Worm (Caenorhabditis elegans): ENCODE data around the gene best-23.
A peak's percentile ranks its signal among the peaks of the same experiment; 100 is the strongest.

DNA sequence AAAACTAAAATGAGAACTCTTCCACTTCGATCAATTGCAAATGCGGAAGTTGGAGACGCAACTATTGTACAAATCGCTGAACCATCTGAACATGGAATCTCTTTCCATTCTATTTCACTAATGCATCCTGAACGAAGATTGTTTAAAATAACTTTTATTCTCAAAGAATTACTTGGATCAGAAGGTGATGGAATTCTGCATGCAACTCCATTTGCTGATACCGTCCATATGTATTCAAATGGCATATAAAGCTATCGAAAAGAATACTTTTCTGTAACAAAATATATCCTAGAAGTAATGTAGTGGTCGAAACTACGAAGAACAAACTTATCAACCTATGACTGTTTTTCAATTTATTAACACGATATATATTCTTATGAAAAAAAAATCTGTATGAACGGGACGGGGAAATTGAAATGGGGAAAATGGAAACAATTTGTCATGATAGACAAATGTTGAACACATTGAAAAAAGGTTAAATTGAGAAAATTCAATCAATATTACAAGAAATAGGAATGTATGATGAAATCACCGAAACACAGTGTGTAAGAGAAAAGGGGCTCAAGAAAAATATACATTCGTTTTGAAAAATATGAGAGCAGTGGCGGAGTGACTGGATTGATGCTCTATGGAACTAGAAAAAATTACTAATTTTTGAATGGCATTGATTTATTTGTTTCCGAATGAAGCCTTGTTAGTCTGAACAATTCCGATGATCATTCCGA, 29.5 kb downstream of the best-23 start, which contains the start of gene T01H3.2:
- TF ChIP-seq blmp-1 (tag; optimal IDR thresholded peaks at IDR 0.05) (no peak), fkh-10 (GFP tag; optimal IDR thresholded peaks at IDR 0.05) (no peak), dsc-1 (tag; optimal IDR thresholded peaks at IDR 0.05) (no peak), nhr-90 (tag; optimal IDR thresholded peaks at IDR 0.05; ENCODE audit: poor library complexity) (no peak), ztf-11 (tag; optimal IDR thresholded peaks at IDR 0.05) (no peak), ceh-90 (tag; optimal IDR thresholded peaks at IDR 0.05) (no peak), ama-1 (optimal IDR thresholded peaks at IDR 0.05) (no peak), snu-23 (GFP tag; optimal IDR thresholded peaks at IDR 0.05) (peak; percentile 2), lin-39 (tag; optimal IDR thresholded peaks at IDR 0.05) (no peak), lin-14 (GFP tag; optimal IDR thresholded peaks at IDR 0.05) (no peak), nhr-237 (tag; optimal IDR thresholded peaks at IDR 0.05) (no peak), lin-13 (GFP tag; optimal IDR thresholded peaks at IDR 0.05) (no peak)
